Worm (Caenorhabditis elegans) whole organism, early embryonic: ENCODE measurements around the gene snai-1.

Experiments
- B0310.2 ChIP-seq: sonication (generic microtip); optimal IDR thresholded peaks from 2 replicates; lab custom pipeline; 2016; ENCODE audit warnings: mild to moderate bottlenecking, missing genetic modification characterization, missing compliant biosample characterization
- F13C5.2 ChIP-seq: sonication (generic microtip); optimal IDR thresholded peaks from 2 replicates; lab custom pipeline; 2017; ENCODE audit warnings: mild to moderate bottlenecking, missing genetic modification characterization, inconsistent platforms, missing compliant biosample characterization
- aly-1 ChIP-seq: sonication (generic microtip); optimal IDR thresholded peaks from 2 replicates; lab custom pipeline; 2016; ENCODE audit warnings: missing genetic modification characterization, missing compliant biosample characterization
- ama-1 ChIP-seq: fragments of 150-350 bp; optimal IDR thresholded peaks from 2 replicates; lab custom pipeline; 2014
- ceh-13 ChIP-seq: fragments of 200-800 bp; sonication (Bioruptor generic); optimal IDR thresholded peaks from 2 replicates; lab custom pipeline; 2018; ENCODE audit warnings: mild to moderate bottlenecking, missing genetic modification characterization, missing compliant biosample characterization
- ceh-36 ChIP-seq: sonication (generic microtip); optimal IDR thresholded peaks from 2 replicates; lab custom pipeline; 2016; ENCODE audit warnings: missing genetic modification characterization, inconsistent platforms, missing compliant biosample characterization
- ets-7 ChIP-seq: sonication (generic microtip); optimal IDR thresholded peaks from 2 replicates; lab custom pipeline; 2016; ENCODE audit warnings: missing genotype, missing genetic modification characterization, missing compliant biosample characterization
- flt-1 ChIP-seq: fragments of 200-800 bp; sonication (Bioruptor generic); IDR thresholded peaks from 2 replicates; pipeline ENCODE4 v1.3.6; 2022; ENCODE audit warnings: missing genetic modification characterization, missing compliant biosample characterization
- hmbx-1 ChIP-seq: sonication (generic microtip); optimal IDR thresholded peaks from 2 replicates; lab custom pipeline; 2016; ENCODE audit warnings: mild to moderate bottlenecking, missing genetic modification characterization, missing compliant biosample characterization
- hmg-4 ChIP-seq: fragments of 200-800 bp; sonication (Bioruptor generic); optimal IDR thresholded peaks from 2 replicates; lab custom pipeline; 2018; ENCODE audit warnings: mild to moderate bottlenecking, missing genetic modification characterization, missing compliant biosample characterization
- hnd-1 ChIP-seq: sonication (generic microtip); optimal IDR thresholded peaks from 2 replicates; lab custom pipeline; 2016; ENCODE audit warnings: missing genetic modification characterization, missing compliant biosample characterization
- pes-1 ChIP-seq: fragments of 200-800 bp; sonication (Bioruptor generic); IDR thresholded peaks from 2 replicates; pipeline ENCODE4 v1.3.6; 2022; ENCODE audit warnings: missing genetic modification reagents, missing genetic modification characterization, missing compliant biosample characterization
- scrt-1 ChIP-seq: fragments of 200-800 bp; sonication (Bioruptor generic); IDR thresholded peaks from 2 replicates; pipeline ENCODE4 v1.3.6; 2022; ENCODE audit warnings: missing genetic modification characterization, missing compliant biosample characterization
- sea-1 ChIP-seq: fragments of 200-800 bp; sonication (Bioruptor generic); conservative IDR thresholded peaks from 2 replicates; pipeline ENCODE4 v1.3.6; 2022; ENCODE audit warnings: missing genetic modification characterization, missing compliant biosample characterization
- tbx-11 ChIP-seq: fragments of 200-800 bp; sonication (Bioruptor generic); IDR thresholded peaks from 2 replicates; pipeline ENCODE4 v1.3.6; 2022; ENCODE audit warnings: missing genetic modification characterization, missing compliant biosample characterization
- tbx-37 ChIP-seq: fragments of 200-800 bp; sonication (Bioruptor generic); conservative IDR thresholded peaks from 2 replicates; pipeline ENCODE4 v1.3.6; 2022; ENCODE audit warnings: missing genetic modification reagents, missing genetic modification characterization, missing compliant biosample characterization
- tra-4 ChIP-seq: sonication (generic microtip); optimal IDR thresholded peaks from 2 replicates; lab custom pipeline; 2017; ENCODE audit warnings: missing genetic modification characterization, missing compliant biosample characterization

snai-1 gene

ce11 chrIV:274185-274584 lies 39.3 kb downstream of the snai-1 start, which contains the start of gene sma-10:
sma-10 (plus strand) TSS chrIV:274420.
- TF ChIP-seq scrt-1 (GFP tag; lab: Robert Waterston, UW), result no peak
- TF ChIP-seq F13C5.2 (tag; lab: Kevin White, UChicago), result no peak
- no peak for TF ChIP-seq tbx-11 (GFP tag; lab: Robert Waterston, UW)
- TF ChIP-seq sea-1 (GFP tag; lab: Robert Waterston, UW), result no peak

ce11 chrIV:273299-273698 lies 40.2 kb downstream of the snai-1 start, which contains the start of gene srh-282:
srh-282 (minus strand) TSS chrIV:273399.
- TF ChIP-seq scrt-1 (GFP tag; lab: Robert Waterston, UW), result no peak
- no peak for TF ChIP-seq ceh-36 (tag; lab: Kevin White, UChicago)
- no peak for TF ChIP-seq tbx-37
- TF ChIP-seq hmbx-1 (tag; lab: Kevin White, UChicago), result no peak
- TF ChIP-seq flt-1, result no peak
- no peak for TF ChIP-seq tra-4 (tag; lab: Kevin White, UChicago)
- no peak for TF ChIP-seq aly-1 (tag; lab: Kevin White, UChicago)
- TF ChIP-seq B0310.2 (tag; lab: Kevin White, UChicago), result no peak
- no peak for TF ChIP-seq ets-7 (tag; lab: Kevin White, UChicago)
- TF ChIP-seq tbx-11 (GFP tag; lab: Robert Waterston, UW), result no peak
- TF ChIP-seq hmg-4 (GFP tag; lab: Kevin White, UChicago), result no peak
- no peak for TF ChIP-seq pes-1 (GFP tag; lab: Robert Waterston, UW)

ce11 chrIV:269107-269506 lies 44.4 kb downstream of the snai-1 start, which contains the start of gene T21D12.11:
T21D12.11 (plus strand) TSS chrIV:269407.
- TF ChIP-seq flt-1, result no peak
- no peak for TF ChIP-seq tbx-11 (GFP tag; lab: Robert Waterston, UW)
- no peak for TF ChIP-seq ceh-36 (tag; lab: Kevin White, UChicago)
- TF ChIP-seq hnd-1 (tag; lab: Kevin White, UChicago), result no peak
- TF ChIP-seq scrt-1 (GFP tag; lab: Robert Waterston, UW), result no peak
- no peak for TF ChIP-seq tbx-37
- TF ChIP-seq F13C5.2 (tag; lab: Kevin White, UChicago), result no peak
- no peak for TF ChIP-seq sea-1 (GFP tag; lab: Robert Waterston, UW)

- TF ChIP-seq flt-1 (no peak), tbx-37 (no peak), ceh-13 (GFP tag; lab: Kevin White, UChicago) (no peak), tbx-11 (GFP tag; lab: Robert Waterston, UW) (no peak), hmbx-1 (tag; lab: Kevin White, UChicago) (no peak), pes-1 (GFP tag; lab: Robert Waterston, UW) (no peak), B0310.2 (tag; lab: Kevin White, UChicago) (no peak), ceh-36 (tag; lab: Kevin White, UChicago) (no peak), F13C5.2 (tag; lab: Kevin White, UChicago) (no peak), ama-1 (lab: Kevin White, UChicago) (no peak), ets-7 (tag; lab: Kevin White, UChicago) (no peak), hmg-4 (GFP tag; lab: Kevin White, UChicago) (no peak), scrt-1 (GFP tag; lab: Robert Waterston, UW) (no peak), sea-1 (GFP tag; lab: Robert Waterston, UW) (no peak), aly-1 (tag; lab: Kevin White, UChicago) (no peak), tra-4 (tag; lab: Kevin White, UChicago) (no peak), hnd-1 (tag; lab: Kevin White, UChicago) (no peak)
Observed at ce11 chrIV:266148-266547, 47.4 kb downstream of the snai-1 start, which contains the start of gene T21D12.12. T21D12.12 (plus strand) TSS chrIV:266448.

ce11 chrIV:264182-264709 lies 49.3 kb downstream of the snai-1 start, which contains the start of gene pat-6:
pat-6 (minus strand) TSS chrIV:264232.
- TF ChIP-seq aly-1 (tag; lab: Kevin White, UChicago) (no peak), tra-4 (tag; lab: Kevin White, UChicago) (no peak), scrt-1 (GFP tag; lab: Robert Waterston, UW) (no peak), F13C5.2 (tag; lab: Kevin White, UChicago) (no peak), pes-1 (GFP tag; lab: Robert Waterston, UW) (no peak), ceh-13 (GFP tag; lab: Kevin White, UChicago) (no peak), flt-1 (no peak), tbx-37 (no peak), tbx-11 (GFP tag; lab: Robert Waterston, UW) (no peak), sea-1 (GFP tag; lab: Robert Waterston, UW) (no peak)

ce11 chrIV:262460-262859 lies 51.1 kb downstream of the snai-1 start:
- TF ChIP-seq hnd-1 (tag; lab: Kevin White, UChicago), result no peak
- no peak for TF ChIP-seq aly-1 (tag; lab: Kevin White, UChicago)
- no peak for TF ChIP-seq F13C5.2 (tag; lab: Kevin White, UChicago)
- no peak for TF ChIP-seq hmg-4 (GFP tag; lab: Kevin White, UChicago)
- no peak for TF ChIP-seq ceh-13 (GFP tag; lab: Kevin White, UChicago)
- no peak for TF ChIP-seq B0310.2 (tag; lab: Kevin White, UChicago)
- TF ChIP-seq ets-7 (tag; lab: Kevin White, UChicago), result no peak
- no peak for TF ChIP-seq hmbx-1 (tag; lab: Kevin White, UChicago)
- no peak for TF ChIP-seq scrt-1 (GFP tag; lab: Robert Waterston, UW)
- TF ChIP-seq ceh-36 (tag; lab: Kevin White, UChicago), result no peak
- no peak for TF ChIP-seq ama-1 (lab: Kevin White, UChicago)
- no peak for TF ChIP-seq tbx-37
- TF ChIP-seq flt-1, result no peak
- no peak for TF ChIP-seq tra-4 (tag; lab: Kevin White, UChicago)
- no peak for TF ChIP-seq sea-1 (GFP tag; lab: Robert Waterston, UW)
- TF ChIP-seq tbx-11 (GFP tag; lab: Robert Waterston, UW), result no peak
- no peak for TF ChIP-seq pes-1 (GFP tag; lab: Robert Waterston, UW)

ce11 chrIV:261607-262006 lies 51.9 kb downstream of the snai-1 start, which contains the start of gene pqbp-1.1:
pqbp-1.1 (minus strand) TSS chrIV:261683.
- TF ChIP-seq sea-1 (GFP tag; lab: Robert Waterston, UW), result 0 out of 2 replicates have a peak, but pooled peaks have one; percentile 48
- no peak for TF ChIP-seq ets-7 (tag; lab: Kevin White, UChicago)
- TF ChIP-seq F13C5.2 (tag; lab: Kevin White, UChicago), result peak; percentile 39
